Worm (Caenorhabditis elegans) whole organism, L3 larva: ENCODE measurements around the gene nspb-9.

Experiments
- aly-2 ChIP-seq: fragments of 150-350 bp; optimal IDR thresholded peaks from 2 replicates; lab custom pipeline; 2014; ENCODE audit warnings: missing biosample characterization, missing genetic modification characterization
- fkh-10 ChIP-seq: sonication (generic microtip); optimal IDR thresholded peaks from 2 replicates; lab custom pipeline; 2017; ENCODE audit warnings: missing biosample characterization, missing genetic modification reagents, missing genetic modification characterization
- jun-1 ChIP-seq: fragments of 150-350 bp; optimal IDR thresholded peaks from 2 replicates; lab custom pipeline; 2014; ENCODE audit warnings: missing biosample characterization, missing genetic modification reagents, missing genetic modification characterization
- mdl-1 ChIP-seq: fragments of 150-350 bp; optimal IDR thresholded peaks from 2 replicates; lab custom pipeline; 2014; ENCODE audit warnings: missing biosample characterization, missing genetic modification characterization
- mml-1 ChIP-seq: fragments of 150-350 bp; sonication (generic microtip); optimal IDR thresholded peaks from 3 replicates; lab custom pipeline; 2014; ENCODE audit warnings: missing biosample characterization, missing genetic modification characterization
- nfya-1 ChIP-seq: sonication (generic microtip); optimal IDR thresholded peaks from 2 replicates; lab custom pipeline; 2017; ENCODE audit warnings: missing genetic modification characterization, mild to moderate bottlenecking, missing compliant biosample characterization, antibody characterized with exemption, moderate library complexity; ENCODE audit not compliant: insufficient read depth
- nhr-12 ChIP-seq: fragments of 150-350 bp; optimal IDR thresholded peaks from 2 replicates; lab custom pipeline; 2014; ENCODE audit warnings: missing biosample characterization, missing genetic modification characterization
- nhr-237 ChIP-seq: fragments of 150-350 bp; optimal IDR thresholded peaks from 2 replicates; lab custom pipeline; 2014; ENCODE audit warnings: missing biosample characterization, missing genetic modification characterization
- nhr-25 ChIP-seq: sonication (generic microtip); optimal IDR thresholded peaks from 2 replicates; lab custom pipeline; 2017; ENCODE audit warnings: missing biosample characterization, missing genetic modification characterization
- ztf-11 ChIP-seq: fragments of 150-350 bp; optimal IDR thresholded peaks from 2 replicates; lab custom pipeline; 2014; ENCODE audit warnings: missing biosample characterization, missing genetic modification characterization

ce11 chrII:14605026-14605425 lies 24.4 kb downstream of the nspb-9 start:
- TF ChIP-seq aly-2 (tag; lab: Kevin White, UChicago): no peak
- no peak for TF ChIP-seq nhr-12 (tag; lab: Kevin White, UChicago)
- TF ChIP-seq nhr-25 (tag; lab: Kevin White, UChicago): no peak
- TF ChIP-seq mdl-1 (tag; lab: Kevin White, UChicago): no peak
- no peak for TF ChIP-seq mml-1
- no peak for TF ChIP-seq jun-1 (tag; lab: Kevin White, UChicago)
- no peak for TF ChIP-seq ztf-11 (tag; lab: Kevin White, UChicago)
- no peak for TF ChIP-seq nhr-237 (tag; lab: Kevin White, UChicago)
- TF ChIP-seq nfya-1: no peak
- TF ChIP-seq fkh-10 (GFP tag; lab: Kevin White, UChicago): no peak
